Worm (Caenorhabditis elegans) whole organism, late embryonic: ENCODE measurements around the gene C17C3.5.

Experiments used
- dmd-4 ChIP-seq: sonication (generic microtip); optimal IDR thresholded peaks from 2 replicates; lab custom pipeline; 2016; ENCODE audit warnings: borderline replicate concordance, missing genetic modification characterization, missing compliant biosample characterization
- elt-2 ChIP-seq: sonication (generic microtip); optimal IDR thresholded peaks from 2 replicates; lab custom pipeline; 2016; ENCODE audit warnings: missing genetic modification reagents, missing genetic modification characterization, missing compliant biosample characterization
- pag-3 ChIP-seq: sonication (generic microtip); optimal IDR thresholded peaks from 2 replicates; lab custom pipeline; 2016; ENCODE audit warnings: missing compliant biosample characterization, missing genetic modification characterization, borderline replicate concordance
- unc-55 ChIP-seq: sonication (generic microtip); optimal IDR thresholded peaks from 2 replicates; lab custom pipeline; 2017; ENCODE audit warnings: missing biosample characterization, missing genetic modification reagents, missing genetic modification characterization

ce11 chrII:5579236-5579635 lies 27.6 kb downstream of the C17C3.5 start:
- no peak for TF ChIP-seq elt-2 (tag; lab: Kevin White, UChicago)
- TF ChIP-seq pag-3 (tag; lab: Kevin White, UChicago): no peak
- TF ChIP-seq unc-55: no peak
- no peak for TF ChIP-seq dmd-4 (tag; lab: Kevin White, UChicago)
